Worm (Caenorhabditis elegans) whole organism, late embryonic: Measurements from ENCODE around the gene phy-3.

Experiments
- nhr-11 ChIP-seq: fragments of 150-350 bp; optimal IDR thresholded peaks from 2 replicates; lab custom pipeline; 2014; ENCODE audit warnings: missing biosample characterization, missing genetic modification characterization
- pat-9 ChIP-seq: fragments of 200-800 bp; sonication (Bioruptor generic); optimal IDR thresholded peaks from 2 replicates; lab custom pipeline; 2018; ENCODE audit warnings: mild to moderate bottlenecking, missing genetic modification characterization, moderate library complexity, missing compliant biosample characterization

DNA sequence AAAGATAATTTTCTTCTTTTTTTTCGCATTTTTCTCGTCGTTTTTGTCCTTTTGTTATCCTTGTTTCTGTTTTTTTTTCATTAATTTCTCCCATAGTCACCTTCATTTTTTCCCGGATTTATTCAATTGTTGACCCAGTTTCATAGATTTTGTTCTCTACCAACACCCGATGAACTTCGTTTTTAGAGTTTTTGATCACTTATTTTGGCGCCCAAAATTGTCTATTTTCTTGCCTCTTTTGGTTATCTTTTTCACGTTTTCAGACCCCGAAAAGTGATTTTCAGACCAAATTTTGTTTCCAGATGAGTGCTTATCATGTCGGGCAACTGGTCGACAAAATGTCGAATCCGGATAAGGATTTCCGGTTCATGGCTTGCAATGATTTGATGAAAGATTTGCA lies 30.4 kb upstream of the phy-3 start, which contains the start of gene cand-1:
- TF ChIP-seq pat-9 (tag; lab: Kevin White, UChicago) (no peak), nhr-11 (tag; lab: Kevin White, UChicago) (no peak)
